Fruit fly (Drosophila melanogaster) whole organism, embryonic: ENCODE measurements around the gene CG13314.

Experiments used
- Atf-2 ChIP-seq: fragments of 200-800 bp; sonication (Bioruptor generic); optimal IDR thresholded peaks from 2 replicates; lab custom pipeline; 2016; ENCODE audit warnings: missing biosample characterization, missing genetic modification characterization
- B-H2 ChIP-seq: fragments of 200-800 bp; sonication (Bioruptor generic); optimal IDR thresholded peaks from 2 replicates; lab custom pipeline; 2018; ENCODE audit warnings: missing biosample characterization, mild to moderate bottlenecking, missing genetic modification characterization
- C15 ChIP-seq: fragments of 200-800 bp; sonication (Bioruptor generic); IDR thresholded peaks from 3 replicates; pipeline ENCODE4 v1.3.6; 2022; ENCODE audit warnings: missing biosample characterization, missing genetic modification characterization
- CG10979 ChIP-seq: fragments of 200-800 bp; sonication (Bioruptor generic); optimal IDR thresholded peaks from 2 replicates; lab custom pipeline; 2018; ENCODE audit warnings: missing biosample characterization, mild to moderate bottlenecking, missing genetic modification characterization, moderate library complexity
- CG14710 ChIP-seq: fragments of 200-800 bp; sonication (Bioruptor generic); optimal IDR thresholded peaks from 3 replicates; lab custom pipeline; 2019; ENCODE audit warnings: missing biosample characterization, mild to moderate bottlenecking, missing genetic modification characterization, moderate library complexity
- CG15514 ChIP-seq: fragments of 200-800 bp; sonication (Bioruptor generic); optimal IDR thresholded peaks from 3 replicates; lab custom pipeline; 2017; ENCODE audit warnings: missing biosample characterization, missing genetic modification characterization, mild to moderate bottlenecking, moderate library complexity, missing genetic modification reagents
- CG15601 ChIP-seq: fragments of 200-800 bp; sonication (Bioruptor generic); optimal IDR thresholded peaks from 3 replicates; lab custom pipeline; 2019; ENCODE audit warnings: missing biosample characterization, mild to moderate bottlenecking, missing genetic modification characterization, moderate library complexity
- CG2712 ChIP-seq: fragments of 200-800 bp; optimal IDR thresholded peaks from 3 replicates; lab custom pipeline; 2019; ENCODE audit warnings: missing biosample characterization, mild to moderate bottlenecking, missing genetic modification characterization, moderate library complexity
- CG31388 ChIP-seq: fragments of 200-800 bp; sonication (Bioruptor generic); optimal IDR thresholded peaks from 2 replicates; lab custom pipeline; 2016; ENCODE audit warnings: missing biosample characterization, missing genetic modification characterization
- CG32767 ChIP-seq: fragments of 200-800 bp; sonication (Bioruptor generic); IDR thresholded peaks from 2 replicates; pipeline ENCODE4 v1.3.6; 2022; ENCODE audit warnings: missing biosample characterization, missing genetic modification characterization
- CG34422 ChIP-seq: fragments of 200-800 bp; sonication (Bioruptor generic); IDR thresholded peaks from 3 replicates; pipeline ENCODE4 v1.3.6; 2022; ENCODE audit warnings: missing biosample characterization, missing genetic modification characterization
- CG3838 ChIP-seq: fragments of 200-800 bp; sonication (Bioruptor generic); optimal IDR thresholded peaks from 3 replicates; lab custom pipeline; 2016; ENCODE audit warnings: missing biosample characterization, missing genetic modification characterization
- CG3995 ChIP-seq: fragments of 200-800 bp; sonication (Bioruptor generic); optimal IDR thresholded peaks from 3 replicates; lab custom pipeline; 2016; ENCODE audit warnings: missing biosample characterization, missing genetic modification characterization
- CG42726 ChIP-seq: fragments of 200-800 bp; sonication (Bioruptor generic); IDR thresholded peaks from 2 replicates; pipeline ENCODE4 v1.3.6; 2022; ENCODE audit warnings: missing biosample characterization, missing genetic modification characterization; ENCODE audit not compliant: partially characterized antibody
- CG43689 ChIP-seq: fragments of 200-800 bp; sonication (Bioruptor generic); IDR thresholded peaks from 2 replicates; pipeline ENCODE4 v1.3.6; 2022; ENCODE audit warnings: missing biosample characterization, missing genetic modification characterization
- CG4854 ChIP-seq: fragments of 200-800 bp; sonication (Bioruptor generic); optimal IDR thresholded peaks from 2 replicates; lab custom pipeline; 2016; ENCODE audit warnings: missing biosample characterization, missing genetic modification characterization, inconsistent platforms
- CG5245 ChIP-seq: fragments of 200-800 bp; sonication (Bioruptor generic); optimal IDR thresholded peaks from 3 replicates; lab custom pipeline; 2016; ENCODE audit warnings: missing biosample characterization, missing genetic modification characterization
- CG6683 ChIP-seq: fragments of 200-800 bp; sonication (Bioruptor generic); optimal IDR thresholded peaks from 2 replicates; lab custom pipeline; 2017; ENCODE audit warnings: missing biosample characterization, mild to moderate bottlenecking, missing genetic modification characterization, missing genetic modification reagents
- CG8281 ChIP-seq: fragments of 200-800 bp; sonication (Bioruptor generic); optimal IDR thresholded peaks from 2 replicates; lab custom pipeline; 2018; ENCODE audit warnings: missing biosample characterization, mild to moderate bottlenecking, missing genetic modification characterization, moderate library complexity
- CG9727 ChIP-seq: fragments of 200-800 bp; sonication (Bioruptor generic); optimal IDR thresholded peaks from 3 replicates; lab custom pipeline; 2017; ENCODE audit warnings: missing biosample characterization, mild to moderate bottlenecking, missing genetic modification characterization
- CoRest ChIP-seq: fragments of 200-800 bp; sonication (Bioruptor generic); optimal IDR thresholded peaks from 3 replicates; lab custom pipeline; 2018; ENCODE audit warnings: missing biosample characterization, mild to moderate bottlenecking, missing genetic modification characterization, moderate library complexity
- CrebB ChIP-seq: fragments of 200-800 bp; sonication (Bioruptor generic); optimal IDR thresholded peaks from 3 replicates; lab custom pipeline; 2018; ENCODE audit warnings: missing biosample characterization, mild to moderate bottlenecking, missing genetic modification characterization
- D19A ChIP-seq: fragments of 200-800 bp; optimal IDR thresholded peaks from 3 replicates; lab custom pipeline; 2019; ENCODE audit warnings: missing biosample characterization, mild to moderate bottlenecking, missing genetic modification characterization, moderate library complexity
- Drgx ChIP-seq: fragments of 200-800 bp; sonication (Bioruptor generic); IDR thresholded peaks from 2 replicates; pipeline ENCODE4 v1.3.6; 2022; ENCODE audit warnings: missing biosample characterization, missing genetic modification characterization
- MESR4 ChIP-seq: fragments of 200-800 bp; sonication (Bioruptor generic); optimal IDR thresholded peaks from 2 replicates; lab custom pipeline; 2018; ENCODE audit warnings: missing biosample characterization, mild to moderate bottlenecking, missing genetic modification characterization, moderate library complexity
- Optix ChIP-seq: fragments of 200-800 bp; sonication (Bioruptor generic); IDR thresholded peaks from 3 replicates; pipeline ENCODE4 v1.3.6; 2022; ENCODE audit warnings: missing biosample characterization, missing genetic modification characterization
- PHDP ChIP-seq: fragments of 200-800 bp; sonication (Bioruptor generic); optimal IDR thresholded peaks from 3 replicates; lab custom pipeline; 2018; ENCODE audit warnings: missing biosample characterization, mild to moderate bottlenecking, missing genetic modification characterization, moderate library complexity
- Pdp1 ChIP-seq, 2 experiments: fragments of 200-800 bp; sonication (Bioruptor generic); optimal IDR thresholded peaks; 3 replicates each; lab custom pipeline; 2016; ENCODE audit warnings: missing biosample characterization in 2 of 2, missing genetic modification characterization in 2 of 2, mild to moderate bottlenecking in 1 of 2, moderate library complexity in 1 of 2
- Poxn ChIP-seq: fragments of 200-800 bp; sonication (Bioruptor generic); IDR thresholded peaks from 2 replicates; pipeline ENCODE4 v1.3.6; 2022; ENCODE audit warnings: missing biosample characterization, missing genetic modification characterization
- Scr ChIP-seq: fragments of 200-800 bp; sonication (Bioruptor generic); IDR thresholded peaks from 2 replicates; pipeline ENCODE4 v1.3.6; 2022; ENCODE audit warnings: missing biosample characterization, missing genetic modification characterization; ENCODE audit not compliant: partially characterized antibody
- Side ChIP-seq: fragments of 200-800 bp; sonication (Bioruptor generic); optimal IDR thresholded peaks from 2 replicates; lab custom pipeline; 2016; ENCODE audit warnings: missing biosample characterization, missing genetic modification characterization
- az2 ChIP-seq: fragments of 200-800 bp; sonication (Bioruptor generic); optimal IDR thresholded peaks from 3 replicates; lab custom pipeline; 2016; ENCODE audit warnings: missing biosample characterization, missing genetic modification characterization
- bab2 ChIP-seq: fragments of 200-800 bp; sonication (Bioruptor generic); optimal IDR thresholded peaks from 2 replicates; lab custom pipeline; 2016; ENCODE audit warnings: missing biosample characterization, missing genetic modification characterization
- dati ChIP-seq: fragments of 200-800 bp; sonication (Bioruptor generic); IDR thresholded peaks from 2 replicates; pipeline ENCODE4 v1.3.6; 2022; ENCODE audit warnings: missing biosample characterization, missing genetic modification characterization
- dmrt11E ChIP-seq: fragments of 200-800 bp; sonication (Bioruptor generic); optimal IDR thresholded peaks from 3 replicates; lab custom pipeline; 2018; ENCODE audit warnings: missing biosample characterization, mild to moderate bottlenecking, missing genetic modification characterization, moderate library complexity
- exex ChIP-seq: fragments of 200-800 bp; sonication (Bioruptor generic); optimal IDR thresholded peaks from 4 replicates; lab custom pipeline; 2018; ENCODE audit warnings: missing biosample characterization, mild to moderate bottlenecking, missing genetic modification characterization, moderate library complexity
- eyg ChIP-seq: fragments of 200-800 bp; sonication (Bioruptor generic); optimal IDR thresholded peaks from 3 replicates; lab custom pipeline; 2016; ENCODE audit warnings: missing biosample characterization, missing genetic modification characterization
- fd64A ChIP-seq: fragments of 200-800 bp; sonication (Bioruptor generic); optimal IDR thresholded peaks from 3 replicates; lab custom pipeline; 2018; ENCODE audit warnings: missing biosample characterization, mild to moderate bottlenecking, missing genetic modification characterization
- gfzf ChIP-seq: fragments of 200-800 bp; sonication (Bioruptor generic); optimal IDR thresholded peaks from 2 replicates; lab custom pipeline; 2016; ENCODE audit warnings: missing biosample characterization, mild to moderate bottlenecking, missing genetic modification characterization, moderate library complexity
- inv ChIP-seq: fragments of 200-800 bp; sonication (Bioruptor generic); IDR thresholded peaks from 2 replicates; pipeline ENCODE4 v1.3.6; 2022; ENCODE audit warnings: missing biosample characterization, missing genetic modification characterization; ENCODE audit not compliant: partially characterized antibody
- kay ChIP-seq: fragments of 200-800 bp; sonication (Bioruptor generic); optimal IDR thresholded peaks from 2 replicates; lab custom pipeline; 2016; ENCODE audit warnings: missing biosample characterization, missing genetic modification characterization
- mam ChIP-seq: fragments of 200-800 bp; sonication (Bioruptor generic); optimal IDR thresholded peaks from 3 replicates; lab custom pipeline; 2016; ENCODE audit warnings: missing biosample characterization, missing genetic modification characterization
- nom ChIP-seq: fragments of 200-800 bp; sonication (Bioruptor generic); optimal IDR thresholded peaks from 2 replicates; lab custom pipeline; 2017; ENCODE audit warnings: missing biosample characterization, missing genetic modification characterization, mild to moderate bottlenecking, moderate library complexity, missing genetic modification reagents
- onecut ChIP-seq: fragments of 200-800 bp; sonication (Bioruptor generic); IDR thresholded peaks from 2 replicates; pipeline ENCODE4 v1.3.6; 2022; ENCODE audit warnings: missing biosample characterization, missing genetic modification characterization
- pan ChIP-seq, 4 experiments: fragments of >200 bp in 3 of 4; fragments of 200-800 bp in 1 of 4; sonication (Bioruptor generic) in 1 of 4; optimal IDR thresholded peaks in 3 of 4; IDR thresholded peaks in 1 of 4; 2 replicates each; pipeline versions ENCODE4 v1.3.6 to Lab custom; 2017 to 2022; ENCODE audit warnings: missing biosample characterization in 2 of 4, missing genetic modification characterization in 2 of 4, mixed read lengths in 1 of 4
- sug ChIP-seq: fragments of 200-800 bp; optimal IDR thresholded peaks from 2 replicates; lab custom pipeline; 2019; ENCODE audit warnings: missing biosample characterization, mild to moderate bottlenecking, missing genetic modification characterization, moderate library complexity
- tna ChIP-seq: fragments of 200-800 bp; sonication (Bioruptor generic); IDR thresholded peaks from 2 replicates; pipeline ENCODE4 v1.3.6; 2022; ENCODE audit warnings: missing biosample characterization, missing genetic modification characterization; ENCODE audit not compliant: partially characterized antibody
- toy ChIP-seq: fragments of 200-800 bp; sonication (Bioruptor generic); IDR thresholded peaks from 2 replicates; pipeline ENCODE4 v1.3.6; 2022; ENCODE audit warnings: missing biosample characterization, missing genetic modification characterization
- wor ChIP-seq: fragments of 200-800 bp; sonication (Bioruptor generic); IDR thresholded peaks from 2 replicates; pipeline ENCODE4 v1.3.6; 2022; ENCODE audit warnings: missing biosample characterization, missing genetic modification characterization
- zfh2 ChIP-seq: fragments of 200-800 bp; sonication (Bioruptor generic); optimal IDR thresholded peaks from 2 replicates; lab custom pipeline; 2016; ENCODE audit warnings: missing biosample characterization, missing genetic modification characterization

Gene CG13314

dm6 chr3L:8954648-8955033 lies 27.0 kb upstream of the CG13314 start, which contains the start of gene GNBP3 (continued):
- TF ChIP-seq pan (optimal IDR thresholded peaks at IDR 0.05; lab: Kevin White, UChicago): no peak
- TF ChIP-seq pan (GFP tag; optimal IDR thresholded peaks at IDR 0.05 in 1 of 2, IDR thresholded peaks at IDR 0.05 in 1 of 2): peak in 1 of 2 experiments; percentile 60
- no peak for TF ChIP-seq MESR4 (GFP tag; lab: Kevin White, UChicago)
- TF ChIP-seq tna: no peak
- TF ChIP-seq Drgx (GFP tag; lab: Robert Waterston, UW): peak; percentile 74
- TF ChIP-seq CG10979 (tag; lab: Kevin White, UChicago): peak; percentile 55
- peak; percentile 55 for TF ChIP-seq mam (GFP tag; lab: Kevin White, UChicago)
- TF ChIP-seq exex: no peak
- no peak for TF ChIP-seq CG34422
- peak; percentile 26 for TF ChIP-seq kay
- no peak for TF ChIP-seq eyg (GFP tag; lab: Kevin White, UChicago)
- TF ChIP-seq CG9727 (GFP tag; lab: Kevin White, UChicago): peak; percentile 92
- TF ChIP-seq CG15601 (tag; lab: Kevin White, UChicago): peak; percentile 60
- TF ChIP-seq CG42726 (GFP tag; lab: Robert Waterston, UW): no peak
- peak; percentile 25 for TF ChIP-seq CG3995 (GFP tag; lab: Kevin White, UChicago)
- TF ChIP-seq CG2712 (tag; lab: Kevin White, UChicago): peak; percentile 70
- TF ChIP-seq bab2 (GFP tag; lab: Kevin White, UChicago): peak; percentile 59
- TF ChIP-seq CG14710 (tag; lab: Kevin White, UChicago): peak; percentile 48
- TF ChIP-seq Pdp1 (GFP tag; optimal IDR thresholded peaks at IDR 0.05; lab: Kevin White, UChicago): peak in 1 of 2 experiments; percentile 48
- TF ChIP-seq toy (GFP tag; lab: Robert Waterston, UW): no peak
- TF ChIP-seq CG4854 (GFP tag; lab: Kevin White, UChicago): peak; percentile 67
- TF ChIP-seq CG5245 (GFP tag; lab: Kevin White, UChicago): peak; percentile 69
- peak; percentile 33 for TF ChIP-seq D19A (tag; lab: Kevin White, UChicago)
- TF ChIP-seq gfzf (GFP tag; lab: Kevin White, UChicago): no peak
- no peak for TF ChIP-seq Scr
- peak; percentile 75 for TF ChIP-seq CG6683
- TF ChIP-seq Poxn (GFP tag; lab: Robert Waterston, UW): no peak
- TF ChIP-seq inv (GFP tag; lab: Robert Waterston, UW): no peak
- TF ChIP-seq fd64A: peak; percentile 2
- TF ChIP-seq CG3838 (GFP tag; lab: Kevin White, UChicago): no peak
- TF ChIP-seq CG8281 (tag; lab: Kevin White, UChicago): peak; percentile 49
- peak; percentile 35 for TF ChIP-seq CoRest
- peak; percentile 78 for TF ChIP-seq onecut
- no peak for TF ChIP-seq wor (GFP tag; lab: Robert Waterston, UW)
- no peak for TF ChIP-seq Side (GFP tag; lab: Kevin White, UChicago)
- peak; percentile 68 for TF ChIP-seq CG15514 (GFP tag; lab: Kevin White, UChicago)
- peak; percentile 30 for TF ChIP-seq CrebB (tag; lab: Kevin White, UChicago)
- no peak for TF ChIP-seq CG43689 (GFP tag; lab: Robert Waterston, UW)
- no peak for TF ChIP-seq C15
- no peak for TF ChIP-seq CG31388 (GFP tag; lab: Kevin White, UChicago)
- no peak for TF ChIP-seq Optix (GFP tag; lab: Robert Waterston, UW)
- peak; percentile 29 for TF ChIP-seq B-H2 (GFP tag; lab: Kevin White, UChicago)
- peak; percentile 60 for TF ChIP-seq PHDP (tag; lab: Kevin White, UChicago)
- TF ChIP-seq zfh2: peak; percentile 19
- no peak for TF ChIP-seq dati (GFP tag; lab: Robert Waterston, UW)
- TF ChIP-seq dmrt11E: peak; percentile 59
- peak; percentile 2 for TF ChIP-seq az2 (GFP tag; lab: Kevin White, UChicago)
- TF ChIP-seq sug: no peak
- no peak for TF ChIP-seq CG32767
- no peak for TF ChIP-seq Atf-2 (GFP tag; lab: Kevin White, UChicago)
- TF ChIP-seq nom: peak; percentile 91
